Worm (Caenorhabditis elegans) whole organism, midembryonic: Measurements from ENCODE around the gene srz-79.

Experiments used
- T22C8.4 ChIP-seq: fragments of 200-800 bp; sonication (Bioruptor generic); IDR thresholded peaks from 2 replicates; pipeline ENCODE4 v1.3.6; 2022; ENCODE audit warnings: missing genetic modification characterization, missing compliant biosample characterization
- cog-1 ChIP-seq: sonication (generic microtip); optimal IDR thresholded peaks from 2 replicates; lab custom pipeline; 2016; ENCODE audit warnings: missing genetic modification characterization, missing compliant biosample characterization
- flt-1 ChIP-seq: fragments of 200-800 bp; sonication (Bioruptor generic); IDR thresholded peaks from 2 replicates; pipeline ENCODE4 v1.3.6; 2022; ENCODE audit warnings: missing genetic modification characterization, missing compliant biosample characterization
- klf-2 ChIP-seq: fragments of 200-800 bp; sonication (Bioruptor generic); conservative IDR thresholded peaks from 2 replicates; pipeline ENCODE4 v1.3.6; 2022; ENCODE audit warnings: missing genetic modification reagents, missing genetic modification characterization, missing compliant biosample characterization
- med-1 ChIP-seq: sonication (generic microtip); optimal IDR thresholded peaks from 2 replicates; lab custom pipeline; 2017; ENCODE audit warnings: missing genetic modification characterization, mild to moderate bottlenecking, missing compliant biosample characterization, antibody characterized with exemption, missing genetic modification reagents; ENCODE audit not compliant: insufficient read depth
- ref-1 ChIP-seq: fragments of 200-800 bp; sonication (Bioruptor generic); conservative IDR thresholded peaks from 2 replicates; pipeline ENCODE4 v1.3.6; 2022; ENCODE audit warnings: missing genetic modification reagents, missing genetic modification characterization, missing compliant biosample characterization
- tab-1 ChIP-seq: fragments of 200-800 bp; sonication (Bioruptor generic); IDR thresholded peaks from 2 replicates; pipeline ENCODE4 v1.3.6; 2022; ENCODE audit warnings: missing genetic modification characterization, missing compliant biosample characterization
- ztf-23 ChIP-seq: fragments of 200-800 bp; sonication (Bioruptor generic); IDR thresholded peaks from 2 replicates; pipeline ENCODE4 v1.3.6; 2022; ENCODE audit warnings: missing genetic modification reagents, missing genetic modification characterization, missing compliant biosample characterization
- ztf-29 ChIP-seq: fragments of 200-800 bp; sonication (Bioruptor generic); IDR thresholded peaks from 2 replicates; pipeline ENCODE4 v1.3.6; 2022; ENCODE audit warnings: missing genetic modification reagents, missing genetic modification characterization, missing compliant biosample characterization

The srz-79 gene

ce11 chrIV:3539253-3539652, 45.8 kb downstream of the srz-79 start:
- TF ChIP-seq ztf-29 (GFP tag; lab: Robert Waterston, UW) (no peak), tab-1 (GFP tag; lab: Robert Waterston, UW) (no peak), ztf-23 (GFP tag; lab: Robert Waterston, UW) (no peak), cog-1 (tag; lab: Kevin White, UChicago) (no peak), flt-1 (no peak), med-1 (GFP tag; lab: Kevin White, UChicago) (no peak), klf-2 (GFP tag; lab: Robert Waterston, UW) (no peak), ref-1 (GFP tag; lab: Robert Waterston, UW) (no peak), T22C8.4 (GFP tag; lab: Robert Waterston, UW) (no peak)

DNA sequence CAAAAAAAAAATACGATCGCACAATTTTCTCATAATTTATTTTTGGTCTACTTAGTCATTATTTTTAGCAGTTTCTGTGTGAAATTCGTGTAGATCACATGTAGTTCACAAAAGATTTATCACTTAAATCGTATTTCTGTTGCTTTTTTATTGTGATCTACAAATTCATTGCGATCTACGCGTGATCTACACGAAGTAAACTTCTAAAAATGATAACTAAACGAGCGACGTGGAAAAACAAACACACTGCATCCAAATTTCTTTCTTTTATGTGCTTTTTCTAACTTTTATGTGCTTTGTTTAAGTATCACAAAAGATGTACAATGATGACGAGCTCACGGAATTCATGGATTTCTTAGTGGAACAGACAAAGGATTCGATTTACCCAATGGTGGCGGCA, 46.5 kb downstream of the srz-79 start, which contains the start of gene B0212.3:
Gene B0212.3 (plus strand): TSS at position 301 of the 400 bp plus-strand sequence.
- TF ChIP-seq cog-1 (tag; lab: Kevin White, UChicago) (no peak), ztf-29 (GFP tag; lab: Robert Waterston, UW) (no peak), T22C8.4 (GFP tag; lab: Robert Waterston, UW) (no peak), flt-1 (no peak), med-1 (GFP tag; lab: Kevin White, UChicago) (no peak), ztf-23 (GFP tag; lab: Robert Waterston, UW) (no peak), tab-1 (GFP tag; lab: Robert Waterston, UW) (no peak), klf-2 (GFP tag; lab: Robert Waterston, UW) (no peak), ref-1 (GFP tag; lab: Robert Waterston, UW) (no peak)
